Worm (Caenorhabditis elegans) whole organism, L1 larva: ENCODE data around the gene B0496.6.
A peak's percentile ranks its signal among the peaks of the same experiment; 100 is the strongest.

Source experiments
- C04F5.9 ChIP-seq: sonication (generic microtip); optimal IDR thresholded peaks from 2 replicates; lab custom pipeline; 2016; ENCODE audit warnings: missing genetic modification characterization, missing compliant biosample characterization
- C34B4.2 ChIP-seq: sonication (generic microtip); optimal IDR thresholded peaks from 2 replicates; lab custom pipeline; 2017; ENCODE audit warnings: mild to moderate bottlenecking, missing genetic modification characterization, missing compliant biosample characterization
- Y116A8C.19 ChIP-seq: sonication (generic microtip); optimal IDR thresholded peaks from 2 replicates; lab custom pipeline; 2016; ENCODE audit warnings: missing compliant biosample characterization, missing genetic modification characterization, borderline replicate concordance
- alr-1 ChIP-seq: fragments of 200-800 bp; sonication (Bioruptor generic); optimal IDR thresholded peaks from 2 replicates; lab custom pipeline; 2018; ENCODE audit warnings: borderline replicate concordance, mild to moderate bottlenecking, missing genetic modification characterization, missing compliant biosample characterization
- aly-2 ChIP-seq: fragments of 150-350 bp; optimal IDR thresholded peaks from 2 replicates; lab custom pipeline; 2014; ENCODE audit warnings: missing biosample characterization, missing genetic modification characterization
- blmp-1 ChIP-seq: fragments of 150-350 bp; optimal IDR thresholded peaks from 2 replicates; lab custom pipeline; 2014; ENCODE audit warnings: missing biosample characterization, missing genetic modification characterization
- ceh-63 ChIP-seq: fragments of 200-800 bp; sonication (Bioruptor generic); optimal IDR thresholded peaks from 2 replicates; lab custom pipeline; 2018; ENCODE audit warnings: mild to moderate bottlenecking, missing genetic modification characterization, missing compliant biosample characterization
- ceh-8 ChIP-seq: fragments of 200-800 bp; sonication (Bioruptor generic); optimal IDR thresholded peaks from 2 replicates; lab custom pipeline; 2018; ENCODE audit warnings: mild to moderate bottlenecking, missing genetic modification characterization, moderate library complexity, missing compliant biosample characterization
- ceh-82 ChIP-seq, 3 experiments: fragments of 150-350 bp in 1 of 3; sonication (generic microtip) in 2 of 3; optimal IDR thresholded peaks; 2 replicates each; lab custom pipeline; 2014 to 2017; ENCODE audit warnings: missing biosample characterization in 3 of 3, missing genetic modification characterization in 3 of 3
- ceh-88 ChIP-seq: fragments of 200-800 bp; sonication (Bioruptor generic); IDR thresholded peaks from 2 replicates; pipeline ENCODE4 v1.3.6; 2022; ENCODE audit warnings: missing genetic modification characterization, missing compliant biosample characterization
- ces-1 ChIP-seq: fragments of 150-350 bp; optimal IDR thresholded peaks from 2 replicates; lab custom pipeline; 2014; ENCODE audit warnings: missing biosample characterization, missing genetic modification reagents, missing genetic modification characterization
- egl-13 ChIP-seq: sonication (generic microtip); optimal IDR thresholded peaks from 2 replicates; lab custom pipeline; 2016; ENCODE audit warnings: missing genotype, missing genetic modification reagents, missing genetic modification characterization, missing compliant biosample characterization
- egl-27 ChIP-seq, 2 experiments: fragments of 150-350 bp in 1 of 2; sonication (generic microtip); optimal IDR thresholded peaks; 3 replicates each; lab custom pipeline; 2017 to 2018; ENCODE audit warnings: missing biosample characterization in 2 of 2, missing genetic modification characterization in 2 of 2, missing genetic modification reagents in 2 of 2
- ets-5 ChIP-seq: fragments of 200-800 bp; sonication (Bioruptor generic); IDR thresholded peaks from 2 replicates; pipeline ENCODE4 v1.3.6; 2022; ENCODE audit warnings: missing genetic modification characterization, missing compliant biosample characterization
- fkh-10 ChIP-seq: sonication (generic microtip); optimal IDR thresholded peaks from 2 replicates; lab custom pipeline; 2017; ENCODE audit warnings: missing biosample characterization, missing genetic modification reagents, missing genetic modification characterization
- fkh-4 ChIP-seq: sonication (generic microtip); optimal IDR thresholded peaks from 2 replicates; lab custom pipeline; 2016; ENCODE audit warnings: missing compliant biosample characterization, missing genetic modification characterization, borderline replicate concordance
- fkh-8 ChIP-seq: sonication (generic microtip); optimal IDR thresholded peaks from 2 replicates; lab custom pipeline; 2016; ENCODE audit warnings: mild to moderate bottlenecking, missing genetic modification characterization, missing compliant biosample characterization
- fos-1 ChIP-seq: fragments of 150-350 bp; optimal IDR thresholded peaks from 2 replicates; lab custom pipeline; 2014; ENCODE audit warnings: missing biosample characterization, missing genetic modification characterization
- grh-1 ChIP-seq: fragments of 200-800 bp; sonication (Bioruptor generic); IDR thresholded peaks from 2 replicates; pipeline ENCODE4 v1.3.6; 2022; ENCODE audit warnings: missing genetic modification reagents, missing genetic modification characterization, missing compliant biosample characterization
- hlh-4 ChIP-seq: sonication (generic microtip); optimal IDR thresholded peaks from 2 replicates; lab custom pipeline; 2016; ENCODE audit warnings: mild to moderate bottlenecking, missing genetic modification characterization, missing compliant biosample characterization
- irx-1 ChIP-seq: sonication (generic microtip); optimal IDR thresholded peaks from 2 replicates; lab custom pipeline; 2016; ENCODE audit warnings: missing genetic modification characterization, missing compliant biosample characterization
- jun-1 ChIP-seq: fragments of 150-350 bp; optimal IDR thresholded peaks from 2 replicates; lab custom pipeline; 2014; ENCODE audit warnings: missing biosample characterization, missing genetic modification reagents, missing genetic modification characterization
- lin-13 ChIP-seq: fragments of 150-350 bp; optimal IDR thresholded peaks from 2 replicates; lab custom pipeline; 2014; ENCODE audit warnings: missing biosample characterization, missing genetic modification reagents, missing genetic modification characterization
- lin-14 ChIP-seq: fragments of 200-800 bp; sonication (Bioruptor generic); optimal IDR thresholded peaks from 2 replicates; lab custom pipeline; 2018; ENCODE audit warnings: mild to moderate bottlenecking, missing genetic modification characterization, moderate library complexity, missing compliant biosample characterization
- lin-35 ChIP-seq, 2 experiments: fragments of 150-350 bp; optimal IDR thresholded peaks; 2 replicates each; lab custom pipeline; 2014; ENCODE audit warnings: missing biosample characterization in 2 of 2, missing genetic modification characterization in 2 of 2, missing genetic modification reagents in 2 of 2
- lin-39 ChIP-seq: fragments of 150-350 bp; optimal IDR thresholded peaks from 2 replicates; lab custom pipeline; 2014; ENCODE audit warnings: missing biosample characterization, missing genetic modification reagents, missing genetic modification characterization
- lir-3 ChIP-seq: sonication (generic microtip); optimal IDR thresholded peaks from 2 replicates; lab custom pipeline; 2016; ENCODE audit warnings: mild to moderate bottlenecking, missing genetic modification characterization, moderate library complexity, missing compliant biosample characterization; ENCODE audit not compliant: poor library complexity
- mab-9 ChIP-seq: fragments of 200-800 bp; sonication (Bioruptor generic); IDR thresholded peaks from 2 replicates; pipeline ENCODE4 v1.3.6; 2022; ENCODE audit warnings: missing genetic modification reagents, missing genetic modification characterization, missing compliant biosample characterization
- mdl-1 ChIP-seq, 2 experiments: fragments of 150-350 bp; optimal IDR thresholded peaks; 2 replicates each; lab custom pipeline; 2014 to 2017; ENCODE audit warnings: missing biosample characterization in 2 of 2, missing genetic modification characterization in 2 of 2, inconsistent platforms in 1 of 2
- mep-1 ChIP-seq: fragments of 150-350 bp; optimal IDR thresholded peaks from 2 replicates; lab custom pipeline; 2014; ENCODE audit warnings: missing biosample characterization, missing genetic modification characterization
- nhr-19 ChIP-seq: fragments of 200-800 bp; sonication (Bioruptor generic); conservative IDR thresholded peaks from 2 replicates; pipeline ENCODE4 v1.3.6; 2022; ENCODE audit warnings: missing genetic modification characterization, missing compliant biosample characterization
- nhr-237 ChIP-seq: fragments of 150-350 bp; optimal IDR thresholded peaks from 2 replicates; lab custom pipeline; 2014; ENCODE audit warnings: missing biosample characterization, missing genetic modification characterization
- nhr-47 ChIP-seq: sonication (generic microtip); optimal IDR thresholded peaks from 2 replicates; lab custom pipeline; 2016; ENCODE audit warnings: mild to moderate bottlenecking, missing genetic modification characterization, moderate library complexity, missing compliant biosample characterization
- nhr-71 ChIP-seq: sonication (generic microtip); optimal IDR thresholded peaks from 2 replicates; lab custom pipeline; 2016; ENCODE audit warnings: mild to moderate bottlenecking, missing genetic modification characterization, moderate library complexity, missing compliant biosample characterization
- nhr-77 ChIP-seq: fragments of 150-350 bp; optimal IDR thresholded peaks from 2 replicates; lab custom pipeline; 2014; ENCODE audit warnings: missing biosample characterization, missing genetic modification characterization
- nhr-85 ChIP-seq: sonication (generic microtip); peaks from one replicate; lab custom pipeline; 2016; ENCODE audit warnings: missing genetic modification characterization, inconsistent platforms, missing compliant biosample characterization
- nhr-90 ChIP-seq: sonication (generic microtip); optimal IDR thresholded peaks from 2 replicates; lab custom pipeline; 2016; ENCODE audit warnings: mild to moderate bottlenecking, missing genetic modification characterization, missing compliant biosample characterization; ENCODE audit not compliant: poor library complexity
- pax-3 ChIP-seq: fragments of 200-800 bp; sonication (Bioruptor generic); optimal IDR thresholded peaks from 2 replicates; lab custom pipeline; 2018; ENCODE audit warnings: mild to moderate bottlenecking, missing genetic modification characterization, moderate library complexity, missing compliant biosample characterization
- pqm-1 ChIP-seq: sonication (generic microtip); optimal IDR thresholded peaks from 3 replicates; lab custom pipeline; 2017; ENCODE audit warnings: missing biosample characterization, missing genetic modification characterization
- rnt-1 ChIP-seq: sonication (generic microtip); optimal IDR thresholded peaks from 2 replicates; lab custom pipeline; 2016; ENCODE audit warnings: mild to moderate bottlenecking, missing genetic modification characterization, moderate library complexity, missing compliant biosample characterization
- snpc-4 ChIP-seq: fragments of 150-350 bp; optimal IDR thresholded peaks from 2 replicates; lab custom pipeline; 2014; ENCODE audit warnings: missing biosample characterization, missing genetic modification characterization
- sox-4 ChIP-seq: sonication (generic microtip); optimal IDR thresholded peaks from 2 replicates; lab custom pipeline; 2016; ENCODE audit warnings: missing genetic modification characterization, missing compliant biosample characterization
- sptf-1 ChIP-seq: fragments of 150-350 bp; optimal IDR thresholded peaks from 2 replicates; lab custom pipeline; 2014; ENCODE audit warnings: missing biosample characterization, missing genetic modification characterization
- sup-37 ChIP-seq: fragments of 200-800 bp; sonication (Bioruptor generic); optimal IDR thresholded peaks from 2 replicates; lab custom pipeline; 2018; ENCODE audit warnings: mild to moderate bottlenecking, missing genetic modification characterization, missing compliant biosample characterization
- tbx-2 ChIP-seq: sonication (generic microtip); optimal IDR thresholded peaks from 2 replicates; lab custom pipeline; 2016; ENCODE audit warnings: missing genetic modification characterization, missing compliant biosample characterization
- tlp-1 ChIP-seq: fragments of 150-350 bp; optimal IDR thresholded peaks from 2 replicates; lab custom pipeline; 2014; ENCODE audit warnings: missing biosample characterization, missing genetic modification characterization
- unc-130 ChIP-seq: fragments of 150-350 bp; optimal IDR thresholded peaks from 2 replicates; lab custom pipeline; 2017; ENCODE audit warnings: missing biosample characterization, missing genetic modification characterization, inconsistent platforms
- unc-86 ChIP-seq: sonication (generic microtip); optimal IDR thresholded peaks from 2 replicates; lab custom pipeline; 2016; ENCODE audit warnings: missing genetic modification characterization, missing compliant biosample characterization
- unc-98 ChIP-seq: fragments of 200-800 bp; sonication (Bioruptor generic); IDR thresholded peaks from 2 replicates; pipeline ENCODE4 v1.3.6; 2022; ENCODE audit warnings: missing genetic modification characterization, missing compliant biosample characterization
- xbp-1 ChIP-seq: sonication (generic microtip); optimal IDR thresholded peaks from 2 replicates; lab custom pipeline; 2016; ENCODE audit warnings: missing genetic modification characterization, missing compliant biosample characterization
- zag-1 ChIP-seq: fragments of 150-350 bp; optimal IDR thresholded peaks from 2 replicates; lab custom pipeline; 2014; ENCODE audit warnings: missing biosample characterization, missing genetic modification characterization

B0496.6 gene

DNA sequence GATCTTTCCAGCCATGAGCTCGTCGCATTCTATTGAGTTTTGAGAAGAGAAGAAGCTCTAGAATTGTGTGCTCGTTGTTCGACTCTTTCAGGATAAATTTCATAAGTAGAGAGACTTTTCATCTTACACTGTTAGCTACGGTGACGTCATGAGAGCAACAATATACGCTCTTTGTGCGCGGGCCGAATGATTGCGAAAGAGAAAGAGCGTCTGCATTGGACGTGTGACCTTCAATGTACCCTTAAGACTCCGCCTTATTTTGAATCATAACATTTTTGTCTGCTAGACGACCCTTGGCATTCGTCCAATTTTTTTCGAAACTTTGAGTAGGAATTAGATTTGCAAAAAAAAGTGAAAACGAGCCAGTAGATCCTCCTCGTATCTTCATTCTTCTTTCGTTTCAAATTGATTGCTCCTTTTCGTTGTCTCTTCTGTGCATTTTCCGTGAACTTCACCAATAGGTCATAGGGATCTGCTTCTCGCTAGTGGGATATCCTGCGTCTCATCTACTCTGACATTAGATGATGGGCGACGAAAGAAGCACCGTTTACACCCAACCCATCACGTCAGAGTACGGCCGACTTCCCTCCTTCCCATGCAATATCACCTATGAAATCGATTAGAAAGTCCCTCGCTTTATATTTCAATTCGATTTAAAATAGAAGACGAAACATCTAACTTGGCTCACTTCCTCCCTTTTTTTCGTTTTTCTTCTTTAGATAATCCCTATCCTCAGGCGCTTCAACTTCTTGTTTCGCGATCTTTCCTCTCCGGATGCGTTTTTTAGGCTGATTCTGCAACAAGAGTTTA lies 27.2 kb upstream of the B0496.6 start (continued):
- TF ChIP-seq nhr-47 (tag; lab: Kevin White, UChicago), result peak; percentile 46
- no peak for TF ChIP-seq egl-13 (tag; lab: Kevin White, UChicago)
- TF ChIP-seq ets-5 (GFP tag; lab: Robert Waterston, UW), result no peak
- no peak for TF ChIP-seq Y116A8C.19 (tag; lab: Kevin White, UChicago)
- TF ChIP-seq snpc-4 (tag; lab: Kevin White, UChicago), result no peak
- no peak for TF ChIP-seq unc-98 (GFP tag; lab: Robert Waterston, UW)
- peak; percentile 42 for TF ChIP-seq xbp-1 (tag; lab: Kevin White, UChicago)
- TF ChIP-seq fos-1, result no peak
- no peak for TF ChIP-seq alr-1
- TF ChIP-seq pax-3 (tag; lab: Kevin White, UChicago), result no peak
- TF ChIP-seq sptf-1 (tag; lab: Kevin White, UChicago), result no peak
- no peak for TF ChIP-seq ces-1 (GFP tag; lab: Kevin White, UChicago)
- no peak for TF ChIP-seq mab-9 (GFP tag; lab: Robert Waterston, UW)
- no peak for TF ChIP-seq sup-37
- no peak for TF ChIP-seq nhr-237 (tag; lab: Kevin White, UChicago)
- TF ChIP-seq lir-3 (tag; lab: Kevin White, UChicago), result peak; percentile 32
- TF ChIP-seq nhr-19 (GFP tag; lab: Robert Waterston, UW), result peak; percentile 73
- no peak for TF ChIP-seq pqm-1 (tag; lab: Kevin White, UChicago)
- peak in 1 of 2 experiments; percentile 31 for TF ChIP-seq lin-35 (GFP tag; optimal IDR thresholded peaks at IDR 0.05; lab: Kevin White, UChicago)
- TF ChIP-seq fkh-8 (tag; lab: Kevin White, UChicago), result peak; percentile 46
- TF ChIP-seq ceh-82 (tag; optimal IDR thresholded peaks at IDR 0.05; lab: Kevin White, UChicago), result peak; percentile 38 to 54 (median 43)
- peak; percentile 38 for TF ChIP-seq unc-86 (tag; lab: Kevin White, UChicago)
- TF ChIP-seq nhr-77 (tag; lab: Kevin White, UChicago), result no peak
- TF ChIP-seq C34B4.2 (tag; lab: Kevin White, UChicago), result no peak
- TF ChIP-seq aly-2 (tag; lab: Kevin White, UChicago), result no peak
- TF ChIP-seq grh-1 (GFP tag; lab: Robert Waterston, UW), result no peak
- TF ChIP-seq rnt-1, result peak; percentile 53
- no peak for TF ChIP-seq fkh-4 (tag; lab: Kevin White, UChicago)
- TF ChIP-seq ceh-88 (GFP tag; lab: Robert Waterston, UW), result 0 out of 2 replicates have a peak, but pooled peaks have one; percentile 25
- peak; percentile 82 for TF ChIP-seq nhr-71 (tag; lab: Kevin White, UChicago)
- TF ChIP-seq tlp-1 (tag; lab: Kevin White, UChicago), result no peak
- TF ChIP-seq ceh-63 (GFP tag; lab: Kevin White, UChicago), result no peak
- peak in 1 of 2 experiments; percentile 51 for TF ChIP-seq mdl-1 (tag; optimal IDR thresholded peaks at IDR 0.05; lab: Kevin White, UChicago)
- no peak for TF ChIP-seq mep-1 (tag; lab: Kevin White, UChicago)
- no peak for TF ChIP-seq ceh-8 (GFP tag; lab: Kevin White, UChicago)
- TF ChIP-seq unc-130, result peak; percentile 16
- TF ChIP-seq nhr-90, result no peak
- peak; percentile 31 for TF ChIP-seq nhr-85 (tag; lab: Kevin White, UChicago)
- TF ChIP-seq blmp-1 (tag; lab: Kevin White, UChicago), result no peak
- no peak for TF ChIP-seq lin-39 (tag; lab: Kevin White, UChicago)
- TF ChIP-seq lin-14 (GFP tag; lab: Kevin White, UChicago), result peak; percentile 83
- TF ChIP-seq zag-1, result no peak
- TF ChIP-seq egl-27 (tag; optimal IDR thresholded peaks at IDR 0.05; lab: Kevin White, UChicago), result no peak
- no peak for TF ChIP-seq jun-1
- TF ChIP-seq hlh-4 (tag; lab: Kevin White, UChicago), result no peak
- no peak for TF ChIP-seq sox-4 (tag; lab: Kevin White, UChicago)
- TF ChIP-seq C04F5.9 (tag; lab: Kevin White, UChicago), result no peak
- peak; percentile 66 for TF ChIP-seq fkh-10 (GFP tag; lab: Kevin White, UChicago)
- TF ChIP-seq lin-13 (GFP tag; lab: Kevin White, UChicago), result peak; percentile 50
- TF ChIP-seq tbx-2, result peak; percentile 33
- TF ChIP-seq irx-1, result peak; percentile 33
